Fruit fly (Drosophila melanogaster) whole organism, embryonic: Measurements from ENCODE around the gene CG4074.

Source experiments
- Aef1 ChIP-seq: fragments of 200-800 bp; sonication (Bioruptor generic); IDR thresholded peaks from 3 replicates; pipeline ENCODE4 v1.3.6; 2022; ENCODE audit warnings: missing biosample characterization, missing genetic modification characterization
- CG10979 ChIP-seq: fragments of 200-800 bp; sonication (Bioruptor generic); optimal IDR thresholded peaks from 2 replicates; lab custom pipeline; 2018; ENCODE audit warnings: missing biosample characterization, mild to moderate bottlenecking, missing genetic modification characterization, moderate library complexity
- CG12104 ChIP-seq: fragments of 200-800 bp; sonication (Bioruptor generic); optimal IDR thresholded peaks from 3 replicates; lab custom pipeline; 2016; ENCODE audit warnings: missing biosample characterization, missing genetic modification characterization
- CG1233 ChIP-seq: fragments of 200-800 bp; sonication (Bioruptor generic); optimal IDR thresholded peaks from 4 replicates; lab custom pipeline; 2018; ENCODE audit warnings: missing biosample characterization, mild to moderate bottlenecking, missing genetic modification characterization
- CG15073 ChIP-seq: fragments of 200-800 bp; sonication (Bioruptor generic); optimal IDR thresholded peaks from 2 replicates; lab custom pipeline; 2016; ENCODE audit warnings: missing biosample characterization, missing genetic modification characterization
- CG15514 ChIP-seq: fragments of 200-800 bp; sonication (Bioruptor generic); optimal IDR thresholded peaks from 3 replicates; lab custom pipeline; 2017; ENCODE audit warnings: missing biosample characterization, missing genetic modification characterization, mild to moderate bottlenecking, moderate library complexity, missing genetic modification reagents
- CG1647 ChIP-seq: fragments of 200-800 bp; sonication (Bioruptor generic); optimal IDR thresholded peaks from 3 replicates; lab custom pipeline; 2016; ENCODE audit warnings: missing biosample characterization, missing genetic modification characterization
- CG17361 ChIP-seq: fragments of 200-800 bp; sonication (Bioruptor generic); IDR thresholded peaks from 3 replicates; pipeline ENCODE4 v1.3.6; 2022; ENCODE audit warnings: missing biosample characterization, missing genetic modification characterization
- CG17802 ChIP-seq: fragments of 200-800 bp; sonication (Bioruptor generic); optimal IDR thresholded peaks from 2 replicates; lab custom pipeline; 2018; ENCODE audit warnings: missing biosample characterization, mild to moderate bottlenecking, missing genetic modification characterization, moderate library complexity
- CG18011 ChIP-seq: fragments of 200-800 bp; sonication (Bioruptor generic); optimal IDR thresholded peaks from 2 replicates; lab custom pipeline; 2017; ENCODE audit warnings: missing biosample characterization, missing genetic modification characterization, mild to moderate bottlenecking, moderate library complexity, missing genotype
- CG2116 ChIP-seq: fragments of 200-800 bp; sonication (Bioruptor generic); optimal IDR thresholded peaks from 3 replicates; lab custom pipeline; 2018; ENCODE audit warnings: missing biosample characterization, mild to moderate bottlenecking, missing genetic modification characterization
- CG2120 ChIP-seq: fragments of 200-800 bp; sonication (Bioruptor generic); optimal IDR thresholded peaks from 3 replicates; lab custom pipeline; 2016; ENCODE audit warnings: missing biosample characterization, missing genetic modification characterization
- CG34376 ChIP-seq: fragments of 200-800 bp; sonication (Bioruptor generic); optimal IDR thresholded peaks from 2 replicates; lab custom pipeline; 2018; ENCODE audit warnings: missing biosample characterization, mild to moderate bottlenecking, missing genetic modification characterization
- CG3995 ChIP-seq: fragments of 200-800 bp; sonication (Bioruptor generic); optimal IDR thresholded peaks from 3 replicates; lab custom pipeline; 2016; ENCODE audit warnings: missing biosample characterization, missing genetic modification characterization
- CG4404 ChIP-seq: fragments of 200-800 bp; sonication (Bioruptor generic); IDR thresholded peaks from 2 replicates; pipeline ENCODE4 v1.3.6; 2022; ENCODE audit warnings: missing biosample characterization, missing genetic modification characterization
- CG4617 ChIP-seq: fragments of 200-800 bp; sonication (Bioruptor generic); optimal IDR thresholded peaks from 3 replicates; lab custom pipeline; 2016; ENCODE audit warnings: missing biosample characterization, missing genetic modification characterization, borderline replicate concordance
- Dref ChIP-seq: fragments of 200-800 bp; sonication (Bioruptor generic); IDR thresholded peaks from 2 replicates; pipeline ENCODE4 v1.3.6; 2022; ENCODE audit warnings: missing biosample characterization, missing genetic modification characterization
- Ets97D ChIP-seq: fragments of 200-800 bp; sonication (Bioruptor generic); optimal IDR thresholded peaks from 3 replicates; lab custom pipeline; 2016; ENCODE audit warnings: missing biosample characterization, missing genetic modification characterization
- Hand ChIP-seq: fragments of 200-800 bp; sonication (Bioruptor generic); optimal IDR thresholded peaks from 2 replicates; lab custom pipeline; 2017; ENCODE audit warnings: mild to moderate bottlenecking, missing biosample characterization, missing genetic modification reagents, missing genetic modification characterization
- Side ChIP-seq: fragments of 200-800 bp; sonication (Bioruptor generic); optimal IDR thresholded peaks from 2 replicates; lab custom pipeline; 2016; ENCODE audit warnings: missing biosample characterization, missing genetic modification characterization
- Sin3A ChIP-seq: fragments of >200 bp; optimal IDR thresholded peaks from 2 replicates; lab custom pipeline; 2018
- Sry-δ ChIP-seq: fragments of 200-800 bp; sonication (Bioruptor generic); optimal IDR thresholded peaks from 2 replicates; lab custom pipeline; 2016; ENCODE audit warnings: missing biosample characterization, missing genetic modification characterization
- Stat92E ChIP-seq, 3 experiments: fragments of >200 bp in 2 of 3; fragments of 200-800 bp in 1 of 3; sonication (Bioruptor generic) in 1 of 3; optimal IDR thresholded peaks; 2 replicates each; lab custom pipeline; 2017 to 2019; ENCODE audit warnings: missing biosample characterization in 3 of 3, missing genetic modification characterization in 3 of 3, mild to moderate bottlenecking in 1 of 3, moderate library complexity in 1 of 3
- Taf1 ChIP-seq: fragments of 200-800 bp; sonication (Bioruptor generic); IDR thresholded peaks from 2 replicates; pipeline ENCODE4 v1.3.6; 2022; ENCODE audit warnings: missing biosample characterization, missing genetic modification characterization
- YL-1 ChIP-seq: fragments of 200-800 bp; sonication (Bioruptor generic); optimal IDR thresholded peaks from 3 replicates; lab custom pipeline; 2017; ENCODE audit warnings: missing biosample characterization, mild to moderate bottlenecking, missing genetic modification characterization
- bigmax ChIP-seq: fragments of 200-800 bp; sonication (Bioruptor generic); optimal IDR thresholded peaks from 2 replicates; lab custom pipeline; 2018; ENCODE audit warnings: missing biosample characterization, mild to moderate bottlenecking, missing genetic modification characterization
- bsh ChIP-seq, 2 experiments: fragments of 200-800 bp; sonication (Bioruptor generic); optimal IDR thresholded peaks; 2 replicates each; lab custom pipeline; 2017 to 2018; ENCODE audit warnings: mild to moderate bottlenecking in 2 of 2, missing biosample characterization in 2 of 2, missing genetic modification characterization in 2 of 2, moderate library complexity in 1 of 2
- caup ChIP-seq: fragments of 200-800 bp; sonication (Bioruptor generic); optimal IDR thresholded peaks from 3 replicates; lab custom pipeline; 2017; ENCODE audit warnings: missing biosample characterization, mild to moderate bottlenecking, missing genetic modification characterization, moderate library complexity; ENCODE audit not compliant: severe bottlenecking
- ci ChIP-seq: fragments of 200-800 bp; sonication (Bioruptor generic); IDR thresholded peaks from 3 replicates; pipeline ENCODE4 v1.3.6; 2022; ENCODE audit warnings: missing biosample characterization, missing genetic modification characterization
- dpn ChIP-seq, 2 experiments: fragments of 200-800 bp; sonication (Bioruptor generic); optimal IDR thresholded peaks; 3 replicates each; lab custom pipeline; 2016; ENCODE audit warnings: missing biosample characterization in 2 of 2, missing genetic modification characterization in 2 of 2
- ewg ChIP-seq: fragments of 200-800 bp; sonication (Bioruptor generic); optimal IDR thresholded peaks from 3 replicates; lab custom pipeline; 2017; ENCODE audit warnings: mild to moderate bottlenecking, missing biosample characterization, missing genetic modification reagents, missing genetic modification characterization
- fd102C ChIP-seq: fragments of 200-800 bp; sonication (Bioruptor generic); optimal IDR thresholded peaks from 2 replicates; lab custom pipeline; 2018; ENCODE audit warnings: missing biosample characterization, mild to moderate bottlenecking, missing genetic modification characterization, moderate library complexity
- gfzf ChIP-seq: fragments of 200-800 bp; sonication (Bioruptor generic); optimal IDR thresholded peaks from 2 replicates; lab custom pipeline; 2016; ENCODE audit warnings: missing biosample characterization, mild to moderate bottlenecking, missing genetic modification characterization, moderate library complexity
- her ChIP-seq: fragments of 200-800 bp; sonication (Bioruptor generic); optimal IDR thresholded peaks from 2 replicates; lab custom pipeline; 2016; ENCODE audit warnings: missing biosample characterization, missing genetic modification characterization
- lilli ChIP-seq: fragments of 200-800 bp; sonication (Bioruptor generic); optimal IDR thresholded peaks from 3 replicates; lab custom pipeline; 2016; ENCODE audit warnings: missing biosample characterization, missing genetic modification characterization
- onecut ChIP-seq: fragments of 200-800 bp; sonication (Bioruptor generic); IDR thresholded peaks from 2 replicates; pipeline ENCODE4 v1.3.6; 2022; ENCODE audit warnings: missing biosample characterization, missing genetic modification characterization
- pzg ChIP-seq: fragments of 200-800 bp; sonication (Bioruptor generic); optimal IDR thresholded peaks from 3 replicates; lab custom pipeline; 2018; ENCODE audit warnings: missing biosample characterization, mild to moderate bottlenecking, missing genetic modification characterization, moderate library complexity
- slp2 ChIP-seq: fragments of 200-800 bp; sonication (Bioruptor generic); optimal IDR thresholded peaks from 2 replicates; lab custom pipeline; 2016; ENCODE audit warnings: missing biosample characterization, missing genetic modification characterization
- trem ChIP-seq: fragments of 200-800 bp; optimal IDR thresholded peaks from 3 replicates; lab custom pipeline; 2019; ENCODE audit warnings: missing biosample characterization, mild to moderate bottlenecking, missing genetic modification characterization, moderate library complexity
- zen2 ChIP-seq: fragments of 200-800 bp; sonication (Bioruptor generic); IDR thresholded peaks from 3 replicates; pipeline ENCODE4 v1.3.6; 2022; ENCODE audit warnings: missing biosample characterization, missing genetic modification characterization; ENCODE audit not compliant: partially characterized antibody

Gene CG4074

dm6 chr3L:20815666-20816375 lies 46.5 kb upstream of the CG4074 start, which contains the start of the genes CG3618 and Pka-R1 (continued):
- peak; percentile 53 for TF ChIP-seq trem (tag; lab: Kevin White, UChicago)
- TF ChIP-seq bigmax (GFP tag; lab: Kevin White, UChicago): peak; percentile 63
- no peak for TF ChIP-seq slp2 (GFP tag; lab: Kevin White, UChicago)
- TF ChIP-seq Dref (GFP tag; lab: Robert Waterston, UW): no peak
- TF ChIP-seq Side (GFP tag; lab: Kevin White, UChicago): no peak
- TF ChIP-seq zen2: no peak
- peak; percentile 7 for TF ChIP-seq lilli (GFP tag; lab: Kevin White, UChicago)
- no peak for TF ChIP-seq CG10979 (tag; lab: Kevin White, UChicago)
- TF ChIP-seq CG18011: peak; percentile 1
- peak; percentile 1 for TF ChIP-seq ewg (GFP tag; lab: Kevin White, UChicago)
- peak in 1 of 3 experiments; percentile 24 for TF ChIP-seq Stat92E (GFP tag; optimal IDR thresholded peaks at IDR 0.05; lab: Kevin White, UChicago)
- TF ChIP-seq CG3995: peak; percentile 49
- TF ChIP-seq CG2120: peak; percentile 23
- no peak for TF ChIP-seq CG1233 (GFP tag; lab: Kevin White, UChicago)
- no peak for TF ChIP-seq caup (GFP tag; lab: Kevin White, UChicago)
- TF ChIP-seq Sry-δ (GFP tag; lab: Kevin White, UChicago): peak; percentile 93
- TF ChIP-seq bsh (GFP tag; optimal IDR thresholded peaks at IDR 0.05; lab: Kevin White, UChicago): no peak
- TF ChIP-seq YL-1 (GFP tag; lab: Kevin White, UChicago): peak; percentile 83
- TF ChIP-seq onecut: peak; percentile 97
- peak; percentile 73 for TF ChIP-seq pzg (GFP tag; lab: Kevin White, UChicago)
- TF ChIP-seq gfzf (GFP tag; lab: Kevin White, UChicago): peak; percentile 49
- TF ChIP-seq Sin3A (lab: Kevin White, UChicago): peak; percentile 31
- no peak for TF ChIP-seq CG12104 (GFP tag; lab: Kevin White, UChicago)
- no peak for TF ChIP-seq ci (GFP tag; lab: Robert Waterston, UW)
- TF ChIP-seq Ets97D (GFP tag; lab: Kevin White, UChicago): peak; percentile 37
- no peak for TF ChIP-seq CG17361
- TF ChIP-seq Hand (GFP tag; lab: Kevin White, UChicago): no peak
- peak; percentile 32 for TF ChIP-seq CG34376
- peak; percentile 50 for TF ChIP-seq CG15514
- TF ChIP-seq CG2116 (GFP tag; lab: Kevin White, UChicago): peak; percentile 94
- TF ChIP-seq CG17802 (tag; lab: Kevin White, UChicago): no peak
- peak in 1 of 2 experiments; percentile 2 for TF ChIP-seq dpn (GFP tag; optimal IDR thresholded peaks at IDR 0.05; lab: Kevin White, UChicago)
- no peak for TF ChIP-seq Taf1 (GFP tag; lab: Robert Waterston, UW)
- TF ChIP-seq CG4617 (GFP tag; lab: Kevin White, UChicago): peak; percentile 75
- TF ChIP-seq her (GFP tag; lab: Kevin White, UChicago): peak; percentile 24
- no peak for TF ChIP-seq CG1647 (GFP tag; lab: Kevin White, UChicago)
- no peak for TF ChIP-seq CG4404 (GFP tag; lab: Robert Waterston, UW)
- TF ChIP-seq Aef1 (GFP tag; lab: Robert Waterston, UW): no peak
- no peak for TF ChIP-seq fd102C
- no peak for TF ChIP-seq CG15073
